Fruit fly (Drosophila melanogaster) whole organism, embryonic: ENCODE results near the gene a10.
A peak's percentile ranks its signal among the peaks of the same experiment; 100 is the strongest.

Experiments
- Blimp-1 ChIP-seq: fragments of 200-800 bp; sonication (Bioruptor generic); optimal IDR thresholded peaks from 3 replicates; lab custom pipeline; 2018; ENCODE audit warnings: missing biosample characterization, missing genetic modification characterization, mild to moderate bottlenecking, moderate library complexity, missing genetic modification reagents
- C15 ChIP-seq: fragments of 200-800 bp; sonication (Bioruptor generic); IDR thresholded peaks from 3 replicates; pipeline ENCODE4 v1.3.6; 2022; ENCODE audit warnings: missing biosample characterization, missing genetic modification characterization
- CG10565 ChIP-seq: fragments of 200-800 bp; sonication (Bioruptor generic); optimal IDR thresholded peaks from 3 replicates; lab custom pipeline; 2016; ENCODE audit warnings: missing biosample characterization, mild to moderate bottlenecking, missing genetic modification characterization
- CG1233 ChIP-seq: fragments of 200-800 bp; sonication (Bioruptor generic); optimal IDR thresholded peaks from 4 replicates; lab custom pipeline; 2018; ENCODE audit warnings: missing biosample characterization, mild to moderate bottlenecking, missing genetic modification characterization
- CG13287 ChIP-seq: fragments of 200-800 bp; sonication (Bioruptor generic); IDR thresholded peaks from 2 replicates; pipeline ENCODE4 v1.3.6; 2022; ENCODE audit warnings: missing biosample characterization, missing genetic modification characterization; ENCODE audit not compliant: partially characterized antibody
- CG13624 ChIP-seq: fragments of 200-800 bp; sonication (Bioruptor generic); optimal IDR thresholded peaks from 2 replicates; lab custom pipeline; 2016; ENCODE audit warnings: missing biosample characterization, missing genetic modification characterization
- CG14441 ChIP-seq: fragments of 200-800 bp; sonication (Bioruptor generic); IDR thresholded peaks from 2 replicates; pipeline ENCODE4 v1.3.6; 2022; ENCODE audit warnings: missing biosample characterization, missing genetic modification characterization
- CG15479 ChIP-seq: fragments of 200-800 bp; sonication (Bioruptor generic); optimal IDR thresholded peaks from 3 replicates; lab custom pipeline; 2019; ENCODE audit warnings: missing biosample characterization, mild to moderate bottlenecking, missing genetic modification characterization, moderate library complexity
- CG16863 ChIP-seq: fragments of 200-800 bp; sonication (Bioruptor generic); optimal IDR thresholded peaks from 3 replicates; lab custom pipeline; 2016; ENCODE audit warnings: missing biosample characterization, missing genetic modification characterization
- CG17359 ChIP-seq: fragments of 200-800 bp; sonication (Bioruptor generic); optimal IDR thresholded peaks from 3 replicates; lab custom pipeline; 2018; ENCODE audit warnings: missing biosample characterization, mild to moderate bottlenecking, missing genetic modification characterization, moderate library complexity
- CG17385 ChIP-seq: fragments of 200-800 bp; sonication (Bioruptor generic); optimal IDR thresholded peaks from 3 replicates; lab custom pipeline; 2018; ENCODE audit warnings: missing biosample characterization, mild to moderate bottlenecking, missing genetic modification characterization
- CG17802 ChIP-seq: fragments of 200-800 bp; sonication (Bioruptor generic); optimal IDR thresholded peaks from 2 replicates; lab custom pipeline; 2018; ENCODE audit warnings: missing biosample characterization, mild to moderate bottlenecking, missing genetic modification characterization, moderate library complexity
- CG17829 ChIP-seq: fragments of 200-800 bp; optimal IDR thresholded peaks from 2 replicates; lab custom pipeline; 2019; ENCODE audit warnings: missing biosample characterization, mild to moderate bottlenecking, missing genetic modification characterization, moderate library complexity
- CG18599 ChIP-seq: fragments of 200-800 bp; sonication (Bioruptor generic); optimal IDR thresholded peaks from 3 replicates; lab custom pipeline; 2017; ENCODE audit warnings: missing biosample characterization, missing genetic modification characterization, mild to moderate bottlenecking, moderate library complexity, missing genetic modification reagents
- CG2116 ChIP-seq: fragments of 200-800 bp; sonication (Bioruptor generic); optimal IDR thresholded peaks from 3 replicates; lab custom pipeline; 2018; ENCODE audit warnings: missing biosample characterization, mild to moderate bottlenecking, missing genetic modification characterization
- CG30431 ChIP-seq: fragments of 200-800 bp; sonication (Bioruptor generic); optimal IDR thresholded peaks from 2 replicates; lab custom pipeline; 2017; ENCODE audit warnings: missing biosample characterization, missing genetic modification characterization
- CG34422 ChIP-seq: fragments of 200-800 bp; sonication (Bioruptor generic); IDR thresholded peaks from 3 replicates; pipeline ENCODE4 v1.3.6; 2022; ENCODE audit warnings: missing biosample characterization, missing genetic modification characterization
- CG4282 ChIP-seq: fragments of 200-800 bp; sonication (Bioruptor generic); optimal IDR thresholded peaks from 2 replicates; lab custom pipeline; 2016; ENCODE audit warnings: missing biosample characterization, missing genetic modification characterization
- CG4360 ChIP-seq: fragments of 200-800 bp; sonication (Bioruptor generic); IDR thresholded peaks from 2 replicates; pipeline ENCODE4 v1.3.6; 2022; ENCODE audit warnings: missing biosample characterization, missing genetic modification characterization
- CG7928 ChIP-seq: fragments of 200-800 bp; sonication (Bioruptor generic); optimal IDR thresholded peaks from 2 replicates; lab custom pipeline; 2017; ENCODE audit warnings: missing biosample characterization, mild to moderate bottlenecking, missing genetic modification characterization
- CG8765 ChIP-seq: fragments of 200-800 bp; sonication (Bioruptor generic); IDR thresholded peaks from 2 replicates; pipeline ENCODE4 v1.3.6; 2022; ENCODE audit warnings: missing biosample characterization, missing genetic modification characterization
- CG9727 ChIP-seq: fragments of 200-800 bp; sonication (Bioruptor generic); optimal IDR thresholded peaks from 3 replicates; lab custom pipeline; 2017; ENCODE audit warnings: missing biosample characterization, mild to moderate bottlenecking, missing genetic modification characterization
- CG9932 ChIP-seq: fragments of 200-800 bp; sonication (Bioruptor generic); IDR thresholded peaks from 2 replicates; pipeline ENCODE4 v1.3.6; 2022; ENCODE audit warnings: missing biosample characterization, missing genetic modification characterization
- Dek ChIP-seq: fragments of 200-800 bp; sonication (Bioruptor generic); optimal IDR thresholded peaks from 3 replicates; lab custom pipeline; 2019; ENCODE audit warnings: missing biosample characterization, mild to moderate bottlenecking, missing genetic modification characterization, moderate library complexity
- Dip3 ChIP-seq: fragments of 200-800 bp; sonication (Bioruptor generic); optimal IDR thresholded peaks from 3 replicates; lab custom pipeline; 2016; ENCODE audit warnings: missing biosample characterization, missing genetic modification characterization
- Dll ChIP-seq: fragments of 200-800 bp; sonication (Bioruptor generic); IDR thresholded peaks from 4 replicates; pipeline ENCODE4 v1.3.6; 2022; ENCODE audit warnings: missing biosample characterization, missing genetic modification characterization; ENCODE audit not compliant: partially characterized antibody
- Dref ChIP-seq: fragments of 200-800 bp; sonication (Bioruptor generic); IDR thresholded peaks from 2 replicates; pipeline ENCODE4 v1.3.6; 2022; ENCODE audit warnings: missing biosample characterization, missing genetic modification characterization
- Drgx ChIP-seq: fragments of 200-800 bp; sonication (Bioruptor generic); IDR thresholded peaks from 2 replicates; pipeline ENCODE4 v1.3.6; 2022; ENCODE audit warnings: missing biosample characterization, missing genetic modification characterization
- H2.0 ChIP-seq: fragments of 200-800 bp; sonication (Bioruptor generic); IDR thresholded peaks from 2 replicates; pipeline ENCODE4 v1.3.6; 2022; ENCODE audit warnings: missing biosample characterization, missing genetic modification characterization
- Hand ChIP-seq: fragments of 200-800 bp; sonication (Bioruptor generic); optimal IDR thresholded peaks from 2 replicates; lab custom pipeline; 2017; ENCODE audit warnings: mild to moderate bottlenecking, missing biosample characterization, missing genetic modification reagents, missing genetic modification characterization
- Hey ChIP-seq: fragments of 200-800 bp; sonication (Bioruptor generic); optimal IDR thresholded peaks from 3 replicates; lab custom pipeline; 2018; ENCODE audit warnings: missing biosample characterization, mild to moderate bottlenecking, missing genetic modification characterization
- Kr ChIP-seq: fragments of 200-800 bp; sonication (Bioruptor generic); optimal IDR thresholded peaks from 2 replicates; lab custom pipeline; 2017; ENCODE audit warnings: missing biosample characterization, mild to moderate bottlenecking, missing genetic modification characterization
- NC2α ChIP-seq: fragments of 200-800 bp; sonication (Bioruptor generic); optimal IDR thresholded peaks from 2 replicates; lab custom pipeline; 2016; ENCODE audit warnings: missing biosample characterization, missing genetic modification characterization
- Opbp ChIP-seq: fragments of 200-800 bp; sonication (Bioruptor generic); IDR thresholded peaks from 3 replicates; pipeline ENCODE4 v1.3.6; 2022; ENCODE audit warnings: missing biosample characterization, missing genetic modification characterization; ENCODE audit not compliant: partially characterized antibody
- PHDP ChIP-seq: fragments of 200-800 bp; sonication (Bioruptor generic); optimal IDR thresholded peaks from 3 replicates; lab custom pipeline; 2018; ENCODE audit warnings: missing biosample characterization, mild to moderate bottlenecking, missing genetic modification characterization, moderate library complexity
- Ptx1 ChIP-seq: fragments of 200-800 bp; sonication (Bioruptor generic); IDR thresholded peaks from 2 replicates; pipeline ENCODE4 v1.3.6; 2022; ENCODE audit warnings: missing biosample characterization, missing genetic modification characterization
- Rfx ChIP-seq: fragments of 200-800 bp; sonication (Bioruptor generic); IDR thresholded peaks from 2 replicates; pipeline ENCODE4 v1.3.6; 2022; ENCODE audit warnings: missing biosample characterization, missing genetic modification characterization
- Sin3A ChIP-seq: fragments of >200 bp; optimal IDR thresholded peaks from 2 replicates; lab custom pipeline; 2018
- Xrp1 ChIP-seq: fragments of 200-800 bp; sonication (Bioruptor generic); IDR thresholded peaks from 2 replicates; pipeline ENCODE4 v1.3.6; 2022; ENCODE audit warnings: missing biosample characterization, missing genetic modification characterization
- ab ChIP-seq: fragments of 200-800 bp; sonication (Bioruptor generic); optimal IDR thresholded peaks from 2 replicates; lab custom pipeline; 2016; ENCODE audit warnings: missing biosample characterization, missing genetic modification characterization
- ara ChIP-seq: fragments of 200-800 bp; sonication (Bioruptor generic); IDR thresholded peaks from 2 replicates; pipeline ENCODE4 v1.3.6; 2022; ENCODE audit warnings: missing biosample characterization, missing genetic modification characterization
- bcd ChIP-seq: fragments of 200-800 bp; sonication (Bioruptor generic); optimal IDR thresholded peaks from 2 replicates; lab custom pipeline; 2017; ENCODE audit warnings: missing biosample characterization, mild to moderate bottlenecking, missing genetic modification characterization
- bowl ChIP-seq: fragments of 200-800 bp; sonication (Bioruptor generic); IDR thresholded peaks from 2 replicates; pipeline ENCODE4 v1.3.6; 2022; ENCODE audit warnings: missing biosample characterization, missing genetic modification characterization
- crc ChIP-seq: fragments of 200-800 bp; sonication (Bioruptor generic); optimal IDR thresholded peaks from 2 replicates; lab custom pipeline; 2016; ENCODE audit warnings: missing biosample characterization, missing genetic modification characterization
- fd96Cb ChIP-seq: fragments of 200-800 bp; sonication (Bioruptor generic); optimal IDR thresholded peaks from 2 replicates; lab custom pipeline; 2018; ENCODE audit warnings: missing biosample characterization, mild to moderate bottlenecking, missing genetic modification characterization, moderate library complexity
- kay ChIP-seq: fragments of 200-800 bp; sonication (Bioruptor generic); optimal IDR thresholded peaks from 2 replicates; lab custom pipeline; 2016; ENCODE audit warnings: missing biosample characterization, missing genetic modification characterization
- ken ChIP-seq: fragments of 200-800 bp; sonication (Bioruptor generic); IDR thresholded peaks from 3 replicates; pipeline ENCODE4 v1.3.6; 2022; ENCODE audit warnings: missing biosample characterization, missing genetic modification characterization
- oc ChIP-seq: fragments of 200-800 bp; sonication (Bioruptor generic); optimal IDR thresholded peaks from 2 replicates; lab custom pipeline; 2018; ENCODE audit warnings: missing biosample characterization, mild to moderate bottlenecking, missing genetic modification characterization, moderate library complexity
- slbo ChIP-seq: fragments of 200-800 bp; sonication (Bioruptor generic); IDR thresholded peaks from 2 replicates; pipeline ENCODE4 v1.3.6; 2022; ENCODE audit warnings: missing biosample characterization, missing genetic modification characterization
- slp2 ChIP-seq: fragments of 200-800 bp; sonication (Bioruptor generic); optimal IDR thresholded peaks from 2 replicates; lab custom pipeline; 2016; ENCODE audit warnings: missing biosample characterization, missing genetic modification characterization
- tup ChIP-seq: fragments of 200-800 bp; sonication (Bioruptor generic); optimal IDR thresholded peaks from 2 replicates; lab custom pipeline; 2016; ENCODE audit warnings: missing biosample characterization, mild to moderate bottlenecking, missing genetic modification characterization, moderate library complexity
- zfh1 ChIP-seq: fragments of 200-800 bp; sonication (Bioruptor generic); IDR thresholded peaks from 3 replicates; pipeline ENCODE4 v1.3.6; 2022; ENCODE audit warnings: missing biosample characterization, missing genetic modification characterization

a10 gene

dm6 chr3L:17044799-17045198 lies 21.3 kb upstream of the a10 start, which contains the start of gene Pop5 (continued):
- TF ChIP-seq CG9932 (GFP tag; lab: Robert Waterston, UW) (no peak), CG18599 (no peak), Kr (GFP tag; lab: Kevin White, UChicago) (no peak), Drgx (GFP tag; lab: Robert Waterston, UW) (0 out of 2 replicates have a peak, but pooled peaks have one; percentile 19), CG17829 (peak; percentile 37), bcd (GFP tag; lab: Kevin White, UChicago) (no peak), Dll (GFP tag; lab: Robert Waterston, UW) (0 out of 4 replicates have a peak, but pooled peaks have one; percentile 33), ken (GFP tag; lab: Robert Waterston, UW) (no peak), NC2α (GFP tag; lab: Kevin White, UChicago) (no peak), CG4282 (GFP tag; lab: Kevin White, UChicago) (no peak), kay (no peak), ara (GFP tag; lab: Robert Waterston, UW) (no peak), CG1233 (peak; percentile 34), crc (no peak), Rfx (GFP tag; lab: Robert Waterston, UW) (peak; percentile 45; the same call in 1 of the 2 replicates), oc (no peak), Hey (tag; lab: Kevin White, UChicago) (no peak), Sin3A (lab: Kevin White, UChicago) (peak; percentile 2), CG30431 (GFP tag; lab: Kevin White, UChicago) (no peak), CG9727 (GFP tag; lab: Kevin White, UChicago) (peak; percentile 26), Opbp (GFP tag; lab: Robert Waterston, UW) (0 out of 3 replicates have a peak, but pooled peaks have one; percentile 24), Ptx1 (GFP tag; lab: Robert Waterston, UW) (no peak), Dek (tag; lab: Kevin White, UChicago) (no peak), CG4360 (GFP tag; lab: Robert Waterston, UW) (no peak), Xrp1 (GFP tag; lab: Robert Waterston, UW) (no peak), zfh1 (GFP tag; lab: Robert Waterston, UW) (no peak), H2.0 (GFP tag; lab: Robert Waterston, UW) (no peak), fd96Cb (tag; lab: Kevin White, UChicago) (no peak), CG16863 (GFP tag; lab: Kevin White, UChicago) (peak; percentile 13), CG34422 (GFP tag; lab: Robert Waterston, UW) (0 out of 3 replicates have a peak, but pooled peaks have one; percentile 32), Dip3 (GFP tag; lab: Kevin White, UChicago) (no peak), CG8765 (no peak), Dref (peak; percentile 77), ab (GFP tag; lab: Kevin White, UChicago) (no peak), CG14441 (GFP tag; lab: Robert Waterston, UW) (no peak), CG13287 (GFP tag; lab: Robert Waterston, UW) (peak; percentile 34; the same call in 1 of the 2 replicates), CG17802 (tag; lab: Kevin White, UChicago) (no peak), Blimp-1 (GFP tag; lab: Kevin White, UChicago) (no peak), CG7928 (GFP tag; lab: Kevin White, UChicago) (no peak), bowl (no peak), C15 (no peak), CG10565 (GFP tag; lab: Kevin White, UChicago) (no peak), PHDP (tag; lab: Kevin White, UChicago) (peak; percentile 38), Hand (GFP tag; lab: Kevin White, UChicago) (no peak), CG2116 (GFP tag; lab: Kevin White, UChicago) (peak; percentile 65), CG17359 (peak; percentile 19), slp2 (no peak), CG15479 (GFP tag; lab: Kevin White, UChicago) (no peak), CG17385 (GFP tag; lab: Kevin White, UChicago) (peak; percentile 38), tup (GFP tag; lab: Kevin White, UChicago) (no peak), CG13624 (GFP tag; lab: Kevin White, UChicago) (peak; percentile 6), slbo (GFP tag; lab: Robert Waterston, UW) (no peak)
